Worm (Caenorhabditis elegans): Measurements from ENCODE around the gene npr-2.

DNA sequence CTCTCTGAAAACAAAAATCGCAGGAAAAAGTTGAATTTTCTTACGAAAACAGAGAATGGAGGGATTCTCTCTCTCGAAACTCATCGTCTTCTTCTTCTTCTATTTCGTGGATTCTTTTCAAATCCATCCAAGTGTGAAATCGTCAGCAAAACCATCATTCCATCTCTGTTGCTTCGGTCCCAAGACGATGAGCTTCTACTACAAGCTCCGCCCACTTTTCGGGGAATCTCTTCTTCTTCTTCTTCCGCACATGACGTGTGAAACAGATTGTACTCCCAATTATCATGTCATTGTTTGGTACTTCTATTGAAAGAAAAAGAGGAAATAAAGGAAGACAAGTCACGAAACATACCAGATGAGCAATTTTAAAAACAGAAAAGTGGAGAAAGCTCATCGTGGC is 56.8 kb downstream of the npr-2 start:
- no peak for TF ChIP-seq pes-1 (GFP tag; IDR thresholded peaks at IDR 0.05)
- no peak for TF ChIP-seq ceh-36 (tag; optimal IDR thresholded peaks at IDR 0.05)
- no peak for TF ChIP-seq ama-1 (optimal IDR thresholded peaks at IDR 0.05)
- no peak for TF ChIP-seq hmg-4 (GFP tag; optimal IDR thresholded peaks at IDR 0.05)

All from whole organism, early embryonic.